Worm (Caenorhabditis elegans) whole organism, L1 larva: ENCODE measurements around the gene K04C2.8.

ENCODE experiments used
- C04F5.9 ChIP-seq: sonication (generic microtip); optimal IDR thresholded peaks from 2 replicates; lab custom pipeline; 2016; ENCODE audit warnings: missing genetic modification characterization, missing compliant biosample characterization
- C16A3.4 ChIP-seq: fragments of 150-350 bp; optimal IDR thresholded peaks from 2 replicates; lab custom pipeline; 2014; ENCODE audit warnings: missing biosample characterization, missing genetic modification characterization
- C34B4.2 ChIP-seq: sonication (generic microtip); optimal IDR thresholded peaks from 2 replicates; lab custom pipeline; 2017; ENCODE audit warnings: mild to moderate bottlenecking, missing genetic modification characterization, missing compliant biosample characterization
- F16B12.6 ChIP-seq: fragments of 150-350 bp; optimal IDR thresholded peaks from 2 replicates; lab custom pipeline; 2014; ENCODE audit warnings: missing biosample characterization, missing genetic modification characterization
- aha-1 ChIP-seq: fragments of 150-350 bp; optimal IDR thresholded peaks from 2 replicates; lab custom pipeline; 2014; ENCODE audit warnings: missing biosample characterization, missing genetic modification characterization
- alr-1 ChIP-seq: fragments of 200-800 bp; sonication (Bioruptor generic); optimal IDR thresholded peaks from 2 replicates; lab custom pipeline; 2018; ENCODE audit warnings: borderline replicate concordance, mild to moderate bottlenecking, missing genetic modification characterization, missing compliant biosample characterization
- aly-2 ChIP-seq: fragments of 150-350 bp; optimal IDR thresholded peaks from 2 replicates; lab custom pipeline; 2014; ENCODE audit warnings: missing biosample characterization, missing genetic modification characterization
- ceh-63 ChIP-seq: fragments of 200-800 bp; sonication (Bioruptor generic); optimal IDR thresholded peaks from 2 replicates; lab custom pipeline; 2018; ENCODE audit warnings: mild to moderate bottlenecking, missing genetic modification characterization, missing compliant biosample characterization
- ceh-88 ChIP-seq: fragments of 200-800 bp; sonication (Bioruptor generic); IDR thresholded peaks from 2 replicates; pipeline ENCODE4 v1.3.6; 2022; ENCODE audit warnings: missing genetic modification characterization, missing compliant biosample characterization
- ceh-90 ChIP-seq: sonication (generic microtip); optimal IDR thresholded peaks from 2 replicates; lab custom pipeline; 2016; ENCODE audit warnings: missing genetic modification characterization, missing compliant biosample characterization
- ces-1 ChIP-seq: fragments of 150-350 bp; optimal IDR thresholded peaks from 2 replicates; lab custom pipeline; 2014; ENCODE audit warnings: missing biosample characterization, missing genetic modification reagents, missing genetic modification characterization
- dsc-1 ChIP-seq: sonication (generic microtip); optimal IDR thresholded peaks from 2 replicates; lab custom pipeline; 2016; ENCODE audit warnings: mild to moderate bottlenecking, missing genetic modification characterization, missing compliant biosample characterization
- efl-1 ChIP-seq, 4 experiments: fragments of 150-350 bp; optimal IDR thresholded peaks in 3 of 4; peaks in 1 of 4; 1 replicate in 1 of 4; 2 replicates in 3 of 4; lab custom pipeline; 2014; ENCODE audit warnings: missing biosample characterization in 2 of 4, missing genetic modification characterization in 2 of 4, missing genetic modification reagents in 2 of 4
- efl-3 ChIP-seq: fragments of 200-800 bp; sonication (Bioruptor generic); optimal IDR thresholded peaks from 2 replicates; lab custom pipeline; 2018; ENCODE audit warnings: mild to moderate bottlenecking, missing genetic modification characterization, missing compliant biosample characterization
- egl-13 ChIP-seq: sonication (generic microtip); optimal IDR thresholded peaks from 2 replicates; lab custom pipeline; 2016; ENCODE audit warnings: missing genotype, missing genetic modification reagents, missing genetic modification characterization, missing compliant biosample characterization
- egl-27 ChIP-seq, 2 experiments: fragments of 150-350 bp in 1 of 2; sonication (generic microtip); optimal IDR thresholded peaks; 3 replicates each; lab custom pipeline; 2017 to 2018; ENCODE audit warnings: missing biosample characterization in 2 of 2, missing genetic modification characterization in 2 of 2, missing genetic modification reagents in 2 of 2
- elt-2 ChIP-seq: sonication (generic microtip); optimal IDR thresholded peaks from 2 replicates; lab custom pipeline; 2016; ENCODE audit warnings: missing genetic modification characterization, mild to moderate bottlenecking, inconsistent platforms, missing compliant biosample characterization, missing genetic modification reagents
- ets-5 ChIP-seq: fragments of 200-800 bp; sonication (Bioruptor generic); IDR thresholded peaks from 2 replicates; pipeline ENCODE4 v1.3.6; 2022; ENCODE audit warnings: missing genetic modification characterization, missing compliant biosample characterization
- fkh-8 ChIP-seq: sonication (generic microtip); optimal IDR thresholded peaks from 2 replicates; lab custom pipeline; 2016; ENCODE audit warnings: mild to moderate bottlenecking, missing genetic modification characterization, missing compliant biosample characterization
- grh-1 ChIP-seq: fragments of 200-800 bp; sonication (Bioruptor generic); IDR thresholded peaks from 2 replicates; pipeline ENCODE4 v1.3.6; 2022; ENCODE audit warnings: missing genetic modification reagents, missing genetic modification characterization, missing compliant biosample characterization
- hlh-4 ChIP-seq: sonication (generic microtip); optimal IDR thresholded peaks from 2 replicates; lab custom pipeline; 2016; ENCODE audit warnings: mild to moderate bottlenecking, missing genetic modification characterization, missing compliant biosample characterization
- hpl-2 ChIP-seq: fragments of 150-350 bp; optimal IDR thresholded peaks from 2 replicates; lab custom pipeline; 2014; ENCODE audit warnings: missing biosample characterization, missing genetic modification reagents, missing genetic modification characterization
- irx-1 ChIP-seq: sonication (generic microtip); optimal IDR thresholded peaks from 2 replicates; lab custom pipeline; 2016; ENCODE audit warnings: missing genetic modification characterization, missing compliant biosample characterization
- lin-13 ChIP-seq: fragments of 150-350 bp; optimal IDR thresholded peaks from 2 replicates; lab custom pipeline; 2014; ENCODE audit warnings: missing biosample characterization, missing genetic modification reagents, missing genetic modification characterization
- lin-14 ChIP-seq: fragments of 200-800 bp; sonication (Bioruptor generic); optimal IDR thresholded peaks from 2 replicates; lab custom pipeline; 2018; ENCODE audit warnings: mild to moderate bottlenecking, missing genetic modification characterization, moderate library complexity, missing compliant biosample characterization
- lin-35 ChIP-seq, 2 experiments: fragments of 150-350 bp; optimal IDR thresholded peaks; 2 replicates each; lab custom pipeline; 2014; ENCODE audit warnings: missing biosample characterization in 2 of 2, missing genetic modification characterization in 2 of 2, missing genetic modification reagents in 2 of 2
- lin-39 ChIP-seq: fragments of 150-350 bp; optimal IDR thresholded peaks from 2 replicates; lab custom pipeline; 2014; ENCODE audit warnings: missing biosample characterization, missing genetic modification reagents, missing genetic modification characterization
- lsy-2 ChIP-seq, 2 experiments: fragments of 150-350 bp; optimal IDR thresholded peaks; 2 replicates each; lab custom pipeline; 2014; ENCODE audit warnings: missing biosample characterization in 2 of 2, missing genetic modification characterization in 2 of 2
- mef-2 ChIP-seq: fragments of 150-350 bp; optimal IDR thresholded peaks from 2 replicates; lab custom pipeline; 2014; ENCODE audit warnings: missing biosample characterization, missing genetic modification characterization
- mep-1 ChIP-seq: fragments of 150-350 bp; optimal IDR thresholded peaks from 2 replicates; lab custom pipeline; 2014; ENCODE audit warnings: missing biosample characterization, missing genetic modification characterization
- nhr-11 ChIP-seq: fragments of 150-350 bp; optimal IDR thresholded peaks from 2 replicates; lab custom pipeline; 2014; ENCODE audit warnings: missing biosample characterization, missing genetic modification characterization
- nhr-19 ChIP-seq: fragments of 200-800 bp; sonication (Bioruptor generic); conservative IDR thresholded peaks from 2 replicates; pipeline ENCODE4 v1.3.6; 2022; ENCODE audit warnings: missing genetic modification characterization, missing compliant biosample characterization
- nhr-237 ChIP-seq: fragments of 150-350 bp; optimal IDR thresholded peaks from 2 replicates; lab custom pipeline; 2014; ENCODE audit warnings: missing biosample characterization, missing genetic modification characterization
- nhr-28 ChIP-seq: fragments of 150-350 bp; optimal IDR thresholded peaks from 2 replicates; lab custom pipeline; 2014; ENCODE audit warnings: missing biosample characterization, missing genetic modification characterization
- nhr-71 ChIP-seq: sonication (generic microtip); optimal IDR thresholded peaks from 2 replicates; lab custom pipeline; 2016; ENCODE audit warnings: mild to moderate bottlenecking, missing genetic modification characterization, moderate library complexity, missing compliant biosample characterization
- nhr-76 ChIP-seq: sonication (generic microtip); optimal IDR thresholded peaks from 2 replicates; lab custom pipeline; 2017; ENCODE audit warnings: missing biosample characterization, missing genetic modification characterization
- nhr-77 ChIP-seq: fragments of 150-350 bp; optimal IDR thresholded peaks from 2 replicates; lab custom pipeline; 2014; ENCODE audit warnings: missing biosample characterization, missing genetic modification characterization
- nhr-84 ChIP-seq: sonication (generic microtip); optimal IDR thresholded peaks from 2 replicates; lab custom pipeline; 2017; ENCODE audit warnings: missing biosample characterization, missing genetic modification characterization
- nhr-85 ChIP-seq: sonication (generic microtip); peaks from one replicate; lab custom pipeline; 2016; ENCODE audit warnings: missing genetic modification characterization, inconsistent platforms, missing compliant biosample characterization
- skn-1 ChIP-seq: fragments of 150-350 bp; optimal IDR thresholded peaks from 2 replicates; lab custom pipeline; 2014; ENCODE audit warnings: missing biosample characterization, missing genetic modification characterization
- snpc-4 ChIP-seq: fragments of 150-350 bp; optimal IDR thresholded peaks from 2 replicates; lab custom pipeline; 2014; ENCODE audit warnings: missing biosample characterization, missing genetic modification characterization
- snu-23 ChIP-seq: sonication (generic microtip); optimal IDR thresholded peaks from 2 replicates; lab custom pipeline; 2016; ENCODE audit warnings: missing genetic modification characterization, missing compliant biosample characterization
- sox-4 ChIP-seq: sonication (generic microtip); optimal IDR thresholded peaks from 2 replicates; lab custom pipeline; 2016; ENCODE audit warnings: missing genetic modification characterization, missing compliant biosample characterization
- sptf-1 ChIP-seq: fragments of 150-350 bp; optimal IDR thresholded peaks from 2 replicates; lab custom pipeline; 2014; ENCODE audit warnings: missing biosample characterization, missing genetic modification characterization
- sup-37 ChIP-seq: fragments of 200-800 bp; sonication (Bioruptor generic); optimal IDR thresholded peaks from 2 replicates; lab custom pipeline; 2018; ENCODE audit warnings: mild to moderate bottlenecking, missing genetic modification characterization, missing compliant biosample characterization
- tbx-2 ChIP-seq: sonication (generic microtip); optimal IDR thresholded peaks from 2 replicates; lab custom pipeline; 2016; ENCODE audit warnings: missing genetic modification characterization, missing compliant biosample characterization
- tlp-1 ChIP-seq: fragments of 150-350 bp; optimal IDR thresholded peaks from 2 replicates; lab custom pipeline; 2014; ENCODE audit warnings: missing biosample characterization, missing genetic modification characterization
- unc-130 ChIP-seq: fragments of 150-350 bp; optimal IDR thresholded peaks from 2 replicates; lab custom pipeline; 2017; ENCODE audit warnings: missing biosample characterization, missing genetic modification characterization, inconsistent platforms
- unc-86 ChIP-seq: sonication (generic microtip); optimal IDR thresholded peaks from 2 replicates; lab custom pipeline; 2016; ENCODE audit warnings: missing genetic modification characterization, missing compliant biosample characterization
- vab-15 ChIP-seq: sonication (generic microtip); optimal IDR thresholded peaks from 2 replicates; lab custom pipeline; 2017; ENCODE audit warnings: missing genotype, mild to moderate bottlenecking, missing genetic modification characterization, missing compliant biosample characterization
- zag-1 ChIP-seq: fragments of 150-350 bp; optimal IDR thresholded peaks from 2 replicates; lab custom pipeline; 2014; ENCODE audit warnings: missing biosample characterization, missing genetic modification characterization
- zip-4 ChIP-seq: fragments of 200-800 bp; sonication (Bioruptor generic); optimal IDR thresholded peaks from 2 replicates; lab custom pipeline; 2018; ENCODE audit warnings: mild to moderate bottlenecking, missing genetic modification characterization, moderate library complexity, missing compliant biosample characterization
- ztf-11 ChIP-seq, 2 experiments: sonication (generic microtip); optimal IDR thresholded peaks; 2 replicates each; lab custom pipeline; 2016 to 2017; ENCODE audit warnings: missing genetic modification characterization in 2 of 2, missing biosample characterization in 1 of 2, missing compliant biosample characterization in 1 of 2
- ztf-4 ChIP-seq: fragments of 150-350 bp; optimal IDR thresholded peaks from 2 replicates; lab custom pipeline; 2014; ENCODE audit warnings: missing biosample characterization, missing genetic modification characterization

Gene K04C2.8

ce11 chrIII:6897587-6898064 lies 27.5 kb downstream of the K04C2.8 start, which contains the start of gene T07E3.4 (continued):
- no peak for TF ChIP-seq nhr-28 (tag; lab: Kevin White, UChicago)
- no peak for TF ChIP-seq vab-15 (tag; lab: Kevin White, UChicago)
- no peak for TF ChIP-seq ces-1
- TF ChIP-seq sox-4 (tag; lab: Kevin White, UChicago), result no peak
- no peak for TF ChIP-seq egl-13
- TF ChIP-seq lin-35 (GFP tag; optimal IDR thresholded peaks at IDR 0.05; lab: Kevin White, UChicago), result peak; percentile 67 to 80
- TF ChIP-seq hpl-2 (GFP tag; lab: Kevin White, UChicago), result no peak
- TF ChIP-seq snpc-4 (tag; lab: Kevin White, UChicago), result peak; percentile 23
- no peak for TF ChIP-seq ets-5 (GFP tag; lab: Robert Waterston, UW)
- no peak for TF ChIP-seq ceh-90
- peak; percentile 64 for TF ChIP-seq dsc-1 (tag; lab: Kevin White, UChicago)
- TF ChIP-seq egl-27 (tag; optimal IDR thresholded peaks at IDR 0.05; lab: Kevin White, UChicago), result peak; percentile 10 to 55
- TF ChIP-seq ztf-11 (tag; optimal IDR thresholded peaks at IDR 0.05; lab: Kevin White, UChicago), result no peak
- TF ChIP-seq irx-1 (tag; lab: Kevin White, UChicago), result peak; percentile 61
- TF ChIP-seq aly-2 (tag; lab: Kevin White, UChicago), result no peak
- TF ChIP-seq lin-14 (GFP tag; lab: Kevin White, UChicago), result peak; percentile 95
- no peak for TF ChIP-seq zip-4 (GFP tag; lab: Kevin White, UChicago)
- TF ChIP-seq tlp-1 (tag; lab: Kevin White, UChicago), result no peak
- no peak for TF ChIP-seq ceh-63
- no peak for TF ChIP-seq skn-1 (tag; lab: Kevin White, UChicago)
- no peak for TF ChIP-seq alr-1 (tag; lab: Kevin White, UChicago)
- peak; percentile 90 for TF ChIP-seq mep-1 (tag; lab: Kevin White, UChicago)
- TF ChIP-seq nhr-77 (tag; lab: Kevin White, UChicago), result peak; percentile 43
- no peak for TF ChIP-seq sup-37 (GFP tag; lab: Kevin White, UChicago)
- peak; percentile 69 for TF ChIP-seq efl-1 (optimal IDR thresholded peaks at IDR 0.05; lab: Kevin White, UChicago)
- peak; percentile 46 to 95 for TF ChIP-seq efl-1 (GFP tag; optimal IDR thresholded peaks at IDR 0.05 in 1 of 2; lab: Kevin White, UChicago)
- TF ChIP-seq sptf-1 (tag; lab: Kevin White, UChicago), result no peak
- no peak for TF ChIP-seq aha-1 (tag; lab: Kevin White, UChicago)
- peak; percentile 30 for TF ChIP-seq fkh-8 (tag; lab: Kevin White, UChicago)
- peak; percentile 96 for TF ChIP-seq snu-23 (GFP tag; lab: Kevin White, UChicago)
- TF ChIP-seq lsy-2 (tag; optimal IDR thresholded peaks at IDR 0.05; lab: Kevin White, UChicago), result peak; percentile 82 to 88
- TF ChIP-seq ceh-88, result no peak
- TF ChIP-seq tbx-2 (tag; lab: Kevin White, UChicago), result peak; percentile 89
- peak; percentile 59 for TF ChIP-seq mef-2 (tag; lab: Kevin White, UChicago)
- peak; percentile 30 for TF ChIP-seq elt-2 (tag; lab: Kevin White, UChicago)
- TF ChIP-seq nhr-19 (GFP tag; lab: Robert Waterston, UW), result peak; percentile 94
- peak; percentile 51 for TF ChIP-seq lin-13 (GFP tag; lab: Kevin White, UChicago)
- TF ChIP-seq C34B4.2 (tag; lab: Kevin White, UChicago), result no peak
- no peak for TF ChIP-seq nhr-84 (tag; lab: Kevin White, UChicago)
- peak; percentile 83 for TF ChIP-seq grh-1 (GFP tag; lab: Robert Waterston, UW)
- TF ChIP-seq hlh-4, result no peak
- TF ChIP-seq efl-3, result no peak
- TF ChIP-seq unc-86 (tag; lab: Kevin White, UChicago), result no peak
- peak; percentile 34 for TF ChIP-seq C16A3.4 (tag; lab: Kevin White, UChicago)
- no peak for TF ChIP-seq nhr-76
- TF ChIP-seq lin-39, result peak; percentile 76
- TF ChIP-seq unc-130 (tag; lab: Kevin White, UChicago), result peak; percentile 95
- peak; percentile 69 for TF ChIP-seq C04F5.9
- peak; percentile 99 for TF ChIP-seq nhr-85
- TF ChIP-seq F16B12.6 (tag; lab: Kevin White, UChicago), result peak; percentile 33
- TF ChIP-seq nhr-71 (tag; lab: Kevin White, UChicago), result peak; percentile 97
- no peak for TF ChIP-seq zag-1 (tag; lab: Kevin White, UChicago)
- no peak for TF ChIP-seq nhr-237 (tag; lab: Kevin White, UChicago)
- peak; percentile 68 for TF ChIP-seq nhr-11
- TF ChIP-seq ztf-4, result peak; percentile 85
